Worm (Caenorhabditis elegans) whole organism, L1 larva: Measurements from ENCODE around the gene cyn-4.
"Not testable (repeated sequence)": the region's sequence is repeated elsewhere in the genome, so short reads cannot be mapped to it uniquely, and the experiment has no call there.

Experiments
- ama-1 ChIP-seq: fragments of 150-350 bp; optimal IDR thresholded peaks from 2 replicates; lab custom pipeline; 2014
- ceh-90 ChIP-seq: sonication (generic microtip); optimal IDR thresholded peaks from 2 replicates; lab custom pipeline; 2016; ENCODE audit warnings: missing genetic modification characterization, missing compliant biosample characterization
- dpl-1 ChIP-seq, 3 experiments: fragments of 150-350 bp in 2 of 3; sonication (generic microtip) in 1 of 3; optimal IDR thresholded peaks; 2 replicates each; lab custom pipeline; 2014 to 2017; ENCODE audit warnings: missing biosample characterization in 3 of 3, missing genetic modification characterization in 3 of 3, missing genetic modification reagents in 3 of 3
- egl-27 ChIP-seq, 2 experiments: fragments of 150-350 bp in 1 of 2; sonication (generic microtip); optimal IDR thresholded peaks; 3 replicates each; lab custom pipeline; 2017 to 2018; ENCODE audit warnings: missing biosample characterization in 2 of 2, missing genetic modification characterization in 2 of 2, missing genetic modification reagents in 2 of 2
- elt-3 ChIP-seq, 6 experiments: fragments of 150-350 bp in 1 of 6; sonication (generic microtip); optimal IDR thresholded peaks; 2 replicates each; lab custom pipeline; 2017 to 2018; ENCODE audit warnings: missing biosample characterization in 6 of 6, missing genetic modification characterization in 6 of 6, inconsistent platforms in 1 of 6
- fos-1 ChIP-seq: fragments of 150-350 bp; optimal IDR thresholded peaks from 2 replicates; lab custom pipeline; 2014; ENCODE audit warnings: missing biosample characterization, missing genetic modification characterization
- jun-1 ChIP-seq: fragments of 150-350 bp; optimal IDR thresholded peaks from 2 replicates; lab custom pipeline; 2014; ENCODE audit warnings: missing biosample characterization, missing genetic modification reagents, missing genetic modification characterization
- lsy-2 ChIP-seq, 2 experiments: fragments of 150-350 bp; optimal IDR thresholded peaks; 2 replicates each; lab custom pipeline; 2014; ENCODE audit warnings: missing biosample characterization in 2 of 2, missing genetic modification characterization in 2 of 2
- mdl-1 ChIP-seq, 2 experiments: fragments of 150-350 bp; optimal IDR thresholded peaks; 2 replicates each; lab custom pipeline; 2014 to 2017; ENCODE audit warnings: missing biosample characterization in 2 of 2, missing genetic modification characterization in 2 of 2, inconsistent platforms in 1 of 2
- nhr-237 ChIP-seq: fragments of 150-350 bp; optimal IDR thresholded peaks from 2 replicates; lab custom pipeline; 2014; ENCODE audit warnings: missing biosample characterization, missing genetic modification characterization
- nhr-47 ChIP-seq: sonication (generic microtip); optimal IDR thresholded peaks from 2 replicates; lab custom pipeline; 2016; ENCODE audit warnings: mild to moderate bottlenecking, missing genetic modification characterization, moderate library complexity, missing compliant biosample characterization
- unc-62 ChIP-seq: fragments of 150-350 bp; optimal IDR thresholded peaks from 2 replicates; lab custom pipeline; 2014; ENCODE audit warnings: missing biosample characterization, missing genetic modification reagents, missing genetic modification characterization
- ztf-11 ChIP-seq, 2 experiments: sonication (generic microtip); optimal IDR thresholded peaks; 2 replicates each; lab custom pipeline; 2016 to 2017; ENCODE audit warnings: missing genetic modification characterization in 2 of 2, missing biosample characterization in 1 of 2, missing compliant biosample characterization in 1 of 2

ce11 chrII:10904379-10904778 is 32.0 kb upstream of the cyn-4 start, which contains the start of gene sra-12:
- not testable (repeated sequence) for TF ChIP-seq unc-62 (GFP tag; lab: Kevin White, UChicago); ztf-11 (tag; optimal IDR thresholded peaks at IDR 0.05; lab: Kevin White, UChicago); ceh-90; ama-1 (lab: Kevin White, UChicago); jun-1; mdl-1 (tag; optimal IDR thresholded peaks at IDR 0.05; lab: Kevin White, UChicago); elt-3 (tag; optimal IDR thresholded peaks at IDR 0.05; lab: Kevin White, UChicago); nhr-47; dpl-1 (GFP tag; optimal IDR thresholded peaks at IDR 0.05; lab: Kevin White, UChicago); fos-1 (tag; lab: Kevin White, UChicago); egl-27 (tag; optimal IDR thresholded peaks at IDR 0.05; lab: Kevin White, UChicago); nhr-237 (tag; lab: Kevin White, UChicago); lsy-2 (tag; optimal IDR thresholded peaks at IDR 0.05; lab: Kevin White, UChicago)
